Worm (Caenorhabditis elegans) whole organism, young adult: ENCODE measurements around the gene F31F7.2.

Source experiments
- F10E7.11 ChIP-seq: sonication (generic microtip); optimal IDR thresholded peaks from 2 replicates; lab custom pipeline; 2017; ENCODE audit warnings: mild to moderate bottlenecking, missing genetic modification characterization, moderate library complexity, missing compliant biosample characterization
- cebp-2 ChIP-seq: fragments of 200-800 bp; sonication (Bioruptor generic); IDR thresholded peaks from 2 replicates; pipeline ENCODE4 v1.3.6; 2022; ENCODE audit warnings: missing genetic modification characterization, missing compliant biosample characterization
- ets-4 ChIP-seq: fragments of 200-800 bp; sonication (Bioruptor generic); optimal IDR thresholded peaks from 2 replicates; lab custom pipeline; 2018; ENCODE audit warnings: mild to moderate bottlenecking, missing genetic modification characterization, missing compliant biosample characterization
- pha-4 ChIP-seq: fragments of 150-350 bp; sonication (generic microtip); optimal IDR thresholded peaks from 2 replicates; lab custom pipeline; 2014; ENCODE audit warnings: missing biosample characterization, missing genetic modification reagents, missing genetic modification characterization
- snpc-4 ChIP-seq, 5 experiments: fragments of 150-350 bp in 1 of 5; sonication (generic microtip) in 4 of 5; optimal IDR thresholded peaks; 2 replicates each; lab custom pipeline; 2014 to 2018; ENCODE audit warnings: missing genetic modification characterization in 5 of 5, missing biosample characterization in 3 of 5, antibody characterized with exemption in 2 of 5, mild to moderate bottlenecking in 2 of 5, missing compliant biosample characterization in 2 of 5, missing genotype in 2 of 5, moderate library complexity in 2 of 5, missing genetic modification reagents in 1 of 5
- unc-62 ChIP-seq: fragments of 150-350 bp; optimal IDR thresholded peaks from 2 replicates; lab custom pipeline; 2014; ENCODE audit warnings: missing biosample characterization, missing genetic modification reagents, missing genetic modification characterization
- ztf-18 ChIP-seq: sonication (generic microtip); optimal IDR thresholded peaks from 2 replicates; lab custom pipeline; 2016; ENCODE audit warnings: missing genotype, mild to moderate bottlenecking, missing genetic modification characterization, missing compliant biosample characterization

- no peak for TF ChIP-seq ets-4 (GFP tag; lab: Kevin White, UChicago)
- no peak for TF ChIP-seq ztf-18
- no peak for TF ChIP-seq pha-4 (tag; lab: Kevin White, UChicago)
- TF ChIP-seq unc-62 (GFP tag; lab: Kevin White, UChicago), result no peak
- TF ChIP-seq F10E7.11 (tag; lab: Kevin White, UChicago), result no peak
- TF ChIP-seq snpc-4 (GFP tag; optimal IDR thresholded peaks at IDR 0.05; lab: Kevin White, UChicago), result no peak
- no peak for TF ChIP-seq snpc-4 (tag; optimal IDR thresholded peaks at IDR 0.05; lab: Kevin White, UChicago)
- TF ChIP-seq cebp-2 (GFP tag; lab: Robert Waterston, UW), result no peak
Observed at ce11 chrV:6268961-6269360, 1.7 kb upstream of the F31F7.2 start.
